Worm (Caenorhabditis elegans) whole organism, midembryonic: Measurements from ENCODE around the gene F01D5.3.

ENCODE experiments used
- cog-1 ChIP-seq: sonication (generic microtip); optimal IDR thresholded peaks from 2 replicates; lab custom pipeline; 2016; ENCODE audit warnings: missing genetic modification characterization, missing compliant biosample characterization
- flt-1 ChIP-seq: fragments of 200-800 bp; sonication (Bioruptor generic); IDR thresholded peaks from 2 replicates; pipeline ENCODE4 v1.3.6; 2022; ENCODE audit warnings: missing genetic modification characterization, missing compliant biosample characterization
- med-1 ChIP-seq: sonication (generic microtip); optimal IDR thresholded peaks from 2 replicates; lab custom pipeline; 2017; ENCODE audit warnings: missing genetic modification characterization, mild to moderate bottlenecking, missing compliant biosample characterization, antibody characterized with exemption, missing genetic modification reagents; ENCODE audit not compliant: insufficient read depth
- ref-1 ChIP-seq: fragments of 200-800 bp; sonication (Bioruptor generic); conservative IDR thresholded peaks from 2 replicates; pipeline ENCODE4 v1.3.6; 2022; ENCODE audit warnings: missing genetic modification reagents, missing genetic modification characterization, missing compliant biosample characterization
- tab-1 ChIP-seq: fragments of 200-800 bp; sonication (Bioruptor generic); IDR thresholded peaks from 2 replicates; pipeline ENCODE4 v1.3.6; 2022; ENCODE audit warnings: missing genetic modification characterization, missing compliant biosample characterization
- ztf-23 ChIP-seq: fragments of 200-800 bp; sonication (Bioruptor generic); IDR thresholded peaks from 2 replicates; pipeline ENCODE4 v1.3.6; 2022; ENCODE audit warnings: missing genetic modification reagents, missing genetic modification characterization, missing compliant biosample characterization

DNA sequence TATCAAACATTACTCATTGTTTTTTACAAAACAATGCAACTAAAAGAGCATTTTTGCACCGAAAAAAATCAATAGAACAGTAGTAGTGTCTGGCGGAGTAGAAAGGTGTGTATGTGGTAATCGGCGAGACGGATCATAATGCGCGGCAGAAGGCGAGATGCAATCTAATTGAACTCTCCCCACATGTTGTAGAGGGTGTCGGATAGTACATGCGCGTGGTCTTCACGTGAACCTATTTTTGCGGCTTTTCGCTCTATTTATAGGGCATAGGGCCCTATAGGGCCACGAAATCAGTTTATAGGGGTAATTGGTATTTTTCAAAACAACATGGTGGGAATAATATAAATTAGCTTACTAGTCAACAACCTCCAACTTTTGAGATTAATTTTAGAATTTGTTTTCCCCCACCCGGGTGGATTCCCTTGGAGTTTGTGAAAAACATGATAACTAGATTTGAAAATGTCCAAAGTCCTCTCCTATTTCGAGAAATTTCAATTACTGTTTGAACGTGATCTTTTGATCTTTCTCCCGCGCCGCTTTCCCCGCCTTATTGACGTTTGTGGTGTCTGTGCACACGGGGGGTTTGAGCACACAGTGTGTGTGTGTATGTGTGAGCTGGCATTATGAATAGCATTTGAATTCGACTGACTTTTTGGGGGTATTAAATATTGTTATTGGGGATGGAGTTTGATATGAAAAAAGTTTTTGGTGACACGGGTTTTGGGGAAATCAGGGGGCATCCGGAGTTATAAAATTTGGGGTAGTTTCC lies 43.1 kb upstream of the F01D5.3 start:
- TF ChIP-seq flt-1 (GFP tag; lab: Robert Waterston, UW) (no peak), tab-1 (GFP tag; lab: Robert Waterston, UW) (0 out of 2 replicates have a peak, but pooled peaks have one; percentile 38), ztf-23 (GFP tag; lab: Robert Waterston, UW) (no peak), ref-1 (GFP tag; lab: Robert Waterston, UW) (no peak), med-1 (GFP tag; lab: Kevin White, UChicago) (no peak), cog-1 (tag; lab: Kevin White, UChicago) (no peak)
